Fruit fly (Drosophila melanogaster) whole organism, embryonic: ENCODE data around the gene CG14883.

Experiments
- Bdp1 ChIP-seq: fragments of 200-800 bp; sonication (Bioruptor generic); optimal IDR thresholded peaks from 3 replicates; lab custom pipeline; 2016; ENCODE audit warnings: missing biosample characterization, missing genetic modification characterization
- CG10979 ChIP-seq: fragments of 200-800 bp; sonication (Bioruptor generic); optimal IDR thresholded peaks from 2 replicates; lab custom pipeline; 2018; ENCODE audit warnings: missing biosample characterization, mild to moderate bottlenecking, missing genetic modification characterization, moderate library complexity
- CG11093 ChIP-seq: fragments of 200-800 bp; sonication (Bioruptor generic); IDR thresholded peaks from 3 replicates; pipeline ENCODE4 v1.3.6; 2022; ENCODE audit warnings: missing biosample characterization, missing genetic modification characterization
- CG11504 ChIP-seq: fragments of 200-800 bp; sonication (Bioruptor generic); optimal IDR thresholded peaks from 3 replicates; lab custom pipeline; 2019; ENCODE audit warnings: missing biosample characterization, mild to moderate bottlenecking, missing genetic modification characterization, moderate library complexity
- CG13123 ChIP-seq: fragments of 200-800 bp; sonication (Bioruptor generic); optimal IDR thresholded peaks from 2 replicates; lab custom pipeline; 2016; ENCODE audit warnings: missing biosample characterization, missing genetic modification characterization
- CG14050 ChIP-seq: fragments of 200-800 bp; sonication (Bioruptor generic); IDR thresholded peaks from 3 replicates; pipeline ENCODE4 v1.3.6; 2022; ENCODE audit warnings: missing biosample characterization, missing genetic modification characterization
- CG14860 ChIP-seq: fragments of 200-800 bp; sonication (Bioruptor generic); IDR thresholded peaks from 3 replicates; pipeline ENCODE4 v1.3.6; 2022; ENCODE audit warnings: missing biosample characterization, missing genetic modification characterization; ENCODE audit not compliant: partially characterized antibody
- CG16815 ChIP-seq: fragments of 200-800 bp; sonication (Bioruptor generic); optimal IDR thresholded peaks from 3 replicates; lab custom pipeline; 2017; ENCODE audit warnings: missing biosample characterization, mild to moderate bottlenecking, missing genetic modification characterization
- CG17912 ChIP-seq: fragments of 200-800 bp; sonication (Bioruptor generic); optimal IDR thresholded peaks from 2 replicates; lab custom pipeline; 2018; ENCODE audit warnings: missing biosample characterization, mild to moderate bottlenecking, missing genetic modification characterization
- CG2712 ChIP-seq: fragments of 200-800 bp; optimal IDR thresholded peaks from 3 replicates; lab custom pipeline; 2019; ENCODE audit warnings: missing biosample characterization, mild to moderate bottlenecking, missing genetic modification characterization, moderate library complexity
- CG30020 ChIP-seq: fragments of 200-800 bp; optimal IDR thresholded peaks from 2 replicates; lab custom pipeline; 2019; ENCODE audit warnings: missing biosample characterization, mild to moderate bottlenecking, missing genetic modification characterization, moderate library complexity
- CG31224 ChIP-seq: fragments of 200-800 bp; sonication (Bioruptor generic); IDR thresholded peaks from 2 replicates; pipeline ENCODE4 v1.3.6; 2022; ENCODE audit warnings: missing biosample characterization, missing genetic modification characterization
- CG3163 ChIP-seq: fragments of 200-800 bp; sonication (Bioruptor generic); optimal IDR thresholded peaks from 3 replicates; lab custom pipeline; 2016; ENCODE audit warnings: missing biosample characterization, missing genetic modification characterization
- CG32532 ChIP-seq: fragments of 200-800 bp; sonication (Bioruptor generic); IDR thresholded peaks from 2 replicates; pipeline ENCODE4 v1.3.6; 2022; ENCODE audit warnings: missing biosample characterization, missing genetic modification characterization
- CG34422 ChIP-seq: fragments of 200-800 bp; sonication (Bioruptor generic); IDR thresholded peaks from 3 replicates; pipeline ENCODE4 v1.3.6; 2022; ENCODE audit warnings: missing biosample characterization, missing genetic modification characterization
- CG4404 ChIP-seq: fragments of 200-800 bp; sonication (Bioruptor generic); IDR thresholded peaks from 2 replicates; pipeline ENCODE4 v1.3.6; 2022; ENCODE audit warnings: missing biosample characterization, missing genetic modification characterization
- CG4854 ChIP-seq: fragments of 200-800 bp; sonication (Bioruptor generic); optimal IDR thresholded peaks from 2 replicates; lab custom pipeline; 2016; ENCODE audit warnings: missing biosample characterization, missing genetic modification characterization, inconsistent platforms
- CG6813 ChIP-seq: fragments of 200-800 bp; sonication (Bioruptor generic); optimal IDR thresholded peaks from 2 replicates; lab custom pipeline; 2017; ENCODE audit warnings: missing biosample characterization, missing genetic modification characterization, mild to moderate bottlenecking, moderate library complexity, missing genetic modification reagents
- CG8359 ChIP-seq: fragments of 200-800 bp; sonication (Bioruptor generic); optimal IDR thresholded peaks from 2 replicates; lab custom pipeline; 2017; ENCODE audit warnings: missing biosample characterization, mild to moderate bottlenecking, missing genetic modification characterization, borderline replicate concordance
- CG8765 ChIP-seq: fragments of 200-800 bp; sonication (Bioruptor generic); IDR thresholded peaks from 2 replicates; pipeline ENCODE4 v1.3.6; 2022; ENCODE audit warnings: missing biosample characterization, missing genetic modification characterization
- D ChIP-seq, 2 experiments: fragments of 200-800 bp in 1 of 2; fragments of >200 bp in 1 of 2; sonication (Bioruptor generic) in 1 of 2; optimal IDR thresholded peaks; 2 replicates in 1 of 2; 3 replicates in 1 of 2; lab custom pipeline; 2017; ENCODE audit warnings: mild to moderate bottlenecking in 1 of 2, missing biosample characterization in 1 of 2, missing genetic modification characterization in 1 of 2, missing genetic modification reagents in 1 of 2
- Eip74EF ChIP-seq, 2 experiments: fragments of 200-800 bp in 1 of 2; fragments of >200 bp in 1 of 2; sonication (Bioruptor generic) in 1 of 2; optimal IDR thresholded peaks; 2 replicates each; lab custom pipeline; 2017 to 2019; ENCODE audit warnings: missing biosample characterization in 2 of 2, missing genetic modification characterization in 2 of 2, mild to moderate bottlenecking in 1 of 2, moderate library complexity in 1 of 2
- Hmx ChIP-seq: fragments of 200-800 bp; sonication (Bioruptor generic); optimal IDR thresholded peaks from 2 replicates; lab custom pipeline; 2016; ENCODE audit warnings: missing biosample characterization, missing genetic modification characterization
- MTF-1 ChIP-seq: fragments of 200-800 bp; sonication (Bioruptor generic); optimal IDR thresholded peaks from 2 replicates; lab custom pipeline; 2018; ENCODE audit warnings: missing biosample characterization, mild to moderate bottlenecking, missing genetic modification characterization, borderline replicate concordance
- NC2β ChIP-seq: fragments of 200-800 bp; sonication (Bioruptor generic); optimal IDR thresholded peaks from 2 replicates; lab custom pipeline; 2016; ENCODE audit warnings: missing biosample characterization, missing genetic modification characterization
- NfI ChIP-seq: fragments of 200-800 bp; sonication (Bioruptor generic); optimal IDR thresholded peaks from 3 replicates; lab custom pipeline; 2018; ENCODE audit warnings: missing biosample characterization, mild to moderate bottlenecking, missing genetic modification characterization, moderate library complexity
- Oaz ChIP-seq: fragments of 200-800 bp; sonication (Bioruptor generic); IDR thresholded peaks from 2 replicates; pipeline ENCODE4 v1.3.6; 2022; ENCODE audit warnings: missing biosample characterization, missing genetic modification characterization
- Optix ChIP-seq: fragments of 200-800 bp; sonication (Bioruptor generic); IDR thresholded peaks from 3 replicates; pipeline ENCODE4 v1.3.6; 2022; ENCODE audit warnings: missing biosample characterization, missing genetic modification characterization
- Ptx1 ChIP-seq: fragments of 200-800 bp; sonication (Bioruptor generic); IDR thresholded peaks from 2 replicates; pipeline ENCODE4 v1.3.6; 2022; ENCODE audit warnings: missing biosample characterization, missing genetic modification characterization
- Scr ChIP-seq: fragments of 200-800 bp; sonication (Bioruptor generic); IDR thresholded peaks from 2 replicates; pipeline ENCODE4 v1.3.6; 2022; ENCODE audit warnings: missing biosample characterization, missing genetic modification characterization; ENCODE audit not compliant: partially characterized antibody
- Sox100B ChIP-seq: fragments of 200-800 bp; sonication (Bioruptor generic); optimal IDR thresholded peaks from 3 replicates; lab custom pipeline; 2018; ENCODE audit warnings: missing biosample characterization, mild to moderate bottlenecking, missing genetic modification characterization
- Ssrp ChIP-seq: fragments of 200-800 bp; sonication (Bioruptor generic); optimal IDR thresholded peaks from 2 replicates; lab custom pipeline; 2018; ENCODE audit warnings: missing biosample characterization, mild to moderate bottlenecking, missing genetic modification characterization, moderate library complexity
- Usf ChIP-seq: fragments of 200-800 bp; sonication (Bioruptor generic); optimal IDR thresholded peaks from 2 replicates; lab custom pipeline; 2017; ENCODE audit warnings: missing genotype, missing biosample characterization, missing genetic modification characterization
- ato ChIP-seq: fragments of 200-800 bp; sonication (Bioruptor generic); IDR thresholded peaks from 2 replicates; pipeline ENCODE4 v1.3.6; 2022; ENCODE audit warnings: missing biosample characterization, missing genetic modification characterization; ENCODE audit not compliant: partially characterized antibody
- chm ChIP-seq: fragments of 200-800 bp; sonication (Bioruptor generic); IDR thresholded peaks from 2 replicates; pipeline ENCODE4 v1.3.6; 2022; ENCODE audit warnings: missing biosample characterization, missing genetic modification characterization
- ci ChIP-seq: fragments of 200-800 bp; sonication (Bioruptor generic); IDR thresholded peaks from 3 replicates; pipeline ENCODE4 v1.3.6; 2022; ENCODE audit warnings: missing biosample characterization, missing genetic modification characterization
- da ChIP-seq: fragments of 200-800 bp; sonication (Bioruptor generic); optimal IDR thresholded peaks from 2 replicates; lab custom pipeline; 2016; ENCODE audit warnings: missing biosample characterization, missing genetic modification characterization
- dm ChIP-seq: fragments of 200-800 bp; sonication (Bioruptor generic); optimal IDR thresholded peaks from 3 replicates; lab custom pipeline; 2016; ENCODE audit warnings: missing biosample characterization, missing genetic modification characterization
- gce ChIP-seq: fragments of 200-800 bp; sonication (Bioruptor generic); IDR thresholded peaks from 3 replicates; pipeline ENCODE4 v1.3.6; 2022; ENCODE audit warnings: missing biosample characterization, missing genetic modification characterization
- her ChIP-seq: fragments of 200-800 bp; sonication (Bioruptor generic); optimal IDR thresholded peaks from 2 replicates; lab custom pipeline; 2016; ENCODE audit warnings: missing biosample characterization, missing genetic modification characterization
- mam ChIP-seq: fragments of 200-800 bp; sonication (Bioruptor generic); optimal IDR thresholded peaks from 3 replicates; lab custom pipeline; 2016; ENCODE audit warnings: missing biosample characterization, missing genetic modification characterization
- onecut ChIP-seq: fragments of 200-800 bp; sonication (Bioruptor generic); IDR thresholded peaks from 2 replicates; pipeline ENCODE4 v1.3.6; 2022; ENCODE audit warnings: missing biosample characterization, missing genetic modification characterization
- p53 ChIP-seq: fragments of 200-800 bp; sonication (Bioruptor generic); optimal IDR thresholded peaks from 2 replicates; lab custom pipeline; 2016; ENCODE audit warnings: missing biosample characterization, missing genetic modification characterization
- pb ChIP-seq: fragments of 200-800 bp; sonication (Bioruptor generic); optimal IDR thresholded peaks from 3 replicates; lab custom pipeline; 2016; ENCODE audit warnings: missing biosample characterization, missing genetic modification characterization
- rib ChIP-seq: fragments of 200-800 bp; sonication (Bioruptor generic); IDR thresholded peaks from 2 replicates; pipeline ENCODE4 v1.3.6; 2022; ENCODE audit warnings: missing biosample characterization, missing genetic modification characterization
- slp2 ChIP-seq: fragments of 200-800 bp; sonication (Bioruptor generic); optimal IDR thresholded peaks from 2 replicates; lab custom pipeline; 2016; ENCODE audit warnings: missing biosample characterization, missing genetic modification characterization
- ssp ChIP-seq: fragments of 200-800 bp; sonication (Bioruptor generic); IDR thresholded peaks from 2 replicates; pipeline ENCODE4 v1.3.6; 2022; ENCODE audit warnings: missing biosample characterization, missing genetic modification characterization
- twi ChIP-seq: fragments of 200-800 bp; optimal IDR thresholded peaks from 2 replicates; lab custom pipeline; 2019; ENCODE audit warnings: missing biosample characterization, mild to moderate bottlenecking, missing genetic modification characterization, moderate library complexity
- wek ChIP-seq: fragments of 200-800 bp; sonication (Bioruptor generic); optimal IDR thresholded peaks from 3 replicates; lab custom pipeline; 2018; ENCODE audit warnings: missing biosample characterization, mild to moderate bottlenecking, missing genetic modification characterization, moderate library complexity
- wor ChIP-seq: fragments of 200-800 bp; sonication (Bioruptor generic); IDR thresholded peaks from 2 replicates; pipeline ENCODE4 v1.3.6; 2022; ENCODE audit warnings: missing biosample characterization, missing genetic modification characterization
- yki ChIP-seq: fragments of >200 bp; optimal IDR thresholded peaks from 3 replicates; lab custom pipeline; 2018

Gene CG14883

DNA sequence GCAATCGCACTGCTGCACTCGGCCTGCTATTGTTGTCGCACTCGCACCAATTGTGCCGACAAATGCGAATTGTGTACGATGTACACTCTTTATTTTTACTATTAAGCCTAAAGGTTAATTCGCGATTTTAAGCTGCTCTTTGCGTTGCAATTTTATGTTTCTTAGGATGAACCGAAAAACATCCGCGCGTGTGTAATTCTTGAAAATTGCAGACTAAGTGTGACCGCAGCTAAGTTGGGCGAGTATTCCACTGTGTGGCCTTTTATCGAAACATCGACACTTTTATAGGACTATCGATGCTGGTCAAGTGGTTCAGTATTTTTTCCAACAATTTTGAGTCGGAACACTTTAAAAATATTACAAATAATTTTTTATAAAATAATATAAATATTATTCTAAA, 2.3 kb upstream of the CG14883 start, which contains the start of gene Pak3 (continued):
- TF ChIP-seq Scr (GFP tag; lab: Robert Waterston, UW) (peak; percentile 68), yki (lab: Kevin White, UChicago) (no peak), slp2 (no peak), wor (GFP tag; lab: Robert Waterston, UW) (no peak), Optix (GFP tag; lab: Robert Waterston, UW) (no peak), chm (GFP tag; lab: Robert Waterston, UW) (no peak; the same call in 1 of the 2 replicates), Usf (no peak), CG8359 (GFP tag; lab: Kevin White, UChicago) (no peak), NC2β (GFP tag; lab: Kevin White, UChicago) (peak; percentile 22), CG14860 (GFP tag; lab: Robert Waterston, UW) (peak; percentile 53; the same call in 1 of the 3 replicates), ato (GFP tag; lab: Robert Waterston, UW) (peak; percentile 51; the same call in 1 of the 2 replicates), dm (no peak), CG3163 (GFP tag; lab: Kevin White, UChicago) (no peak), CG11093 (no peak), Sox100B (GFP tag; lab: Kevin White, UChicago) (no peak), gce (GFP tag; lab: Robert Waterston, UW) (peak; percentile 37; the same call in 1 of the 3 replicates), CG13123 (no peak), CG4854 (GFP tag; lab: Kevin White, UChicago) (no peak), wek (no peak), CG34422 (0 out of 3 replicates have a peak, but pooled peaks have one; percentile 33), CG2712 (peak; percentile 43), CG30020 (tag; lab: Kevin White, UChicago) (peak; percentile 37), CG31224 (GFP tag; lab: Robert Waterston, UW) (no peak), Ptx1 (no peak), pb (GFP tag; lab: Kevin White, UChicago) (no peak), Bdp1 (GFP tag; lab: Kevin White, UChicago) (no peak), CG6813 (no peak), CG8765 (GFP tag; lab: Robert Waterston, UW) (no peak), CG4404 (GFP tag; lab: Robert Waterston, UW) (no peak), da (no peak), rib (GFP tag; lab: Robert Waterston, UW) (no peak), Hmx (GFP tag; lab: Kevin White, UChicago) (no peak), ssp (GFP tag; lab: Robert Waterston, UW) (peak; percentile 61), CG14050 (GFP tag; lab: Robert Waterston, UW) (no peak), her (GFP tag; lab: Kevin White, UChicago) (no peak), CG17912 (GFP tag; lab: Kevin White, UChicago) (no peak), p53 (GFP tag; lab: Kevin White, UChicago) (no peak), CG11504 (no peak), MTF-1 (GFP tag; lab: Kevin White, UChicago) (no peak), D (optimal IDR thresholded peaks at IDR 0.05; lab: Kevin White, UChicago) (no peak), D (GFP tag; optimal IDR thresholded peaks at IDR 0.05; lab: Kevin White, UChicago) (no peak), NfI (peak; percentile 3), twi (no peak), mam (GFP tag; lab: Kevin White, UChicago) (no peak), CG10979 (tag; lab: Kevin White, UChicago) (no peak), onecut (GFP tag; lab: Robert Waterston, UW) (no peak), Ssrp (no peak), Eip74EF (GFP tag; optimal IDR thresholded peaks at IDR 0.05; lab: Kevin White, UChicago) (no peak), ci (GFP tag; lab: Robert Waterston, UW) (peak; percentile 32; the same call in 1 of the 3 replicates), Oaz (no peak), CG32532 (no peak), CG16815 (GFP tag; lab: Kevin White, UChicago) (no peak)
